Fruit fly (Drosophila melanogaster) whole organism, embryonic: ENCODE data around the gene Ythdf.

Experiments
- Adf1 ChIP-seq: fragments of 200-800 bp; sonication (Bioruptor generic); IDR thresholded peaks from 2 replicates; pipeline ENCODE4 v1.3.6; 2022; ENCODE audit warnings: missing biosample characterization, missing genetic modification characterization
- CG1024 ChIP-seq: fragments of 200-800 bp; sonication (Bioruptor generic); IDR thresholded peaks from 2 replicates; pipeline ENCODE4 v1.3.6; 2022; ENCODE audit warnings: missing biosample characterization, missing genetic modification characterization
- CG10979 ChIP-seq: fragments of 200-800 bp; sonication (Bioruptor generic); optimal IDR thresholded peaks from 2 replicates; lab custom pipeline; 2018; ENCODE audit warnings: missing biosample characterization, mild to moderate bottlenecking, missing genetic modification characterization, moderate library complexity
- CG11247 ChIP-seq: fragments of 200-800 bp; sonication (Bioruptor generic); IDR thresholded peaks from 2 replicates; pipeline ENCODE4 v1.3.6; 2022; ENCODE audit warnings: missing biosample characterization, missing genetic modification characterization
- CG12104 ChIP-seq: fragments of 200-800 bp; sonication (Bioruptor generic); optimal IDR thresholded peaks from 3 replicates; lab custom pipeline; 2016; ENCODE audit warnings: missing biosample characterization, missing genetic modification characterization
- CG1233 ChIP-seq: fragments of 200-800 bp; sonication (Bioruptor generic); optimal IDR thresholded peaks from 4 replicates; lab custom pipeline; 2018; ENCODE audit warnings: missing biosample characterization, mild to moderate bottlenecking, missing genetic modification characterization
- CG12744 ChIP-seq: fragments of 200-800 bp; sonication (Bioruptor generic); optimal IDR thresholded peaks from 2 replicates; lab custom pipeline; 2016; ENCODE audit warnings: missing biosample characterization, missing genetic modification characterization
- CG1647 ChIP-seq: fragments of 200-800 bp; sonication (Bioruptor generic); optimal IDR thresholded peaks from 3 replicates; lab custom pipeline; 2016; ENCODE audit warnings: missing biosample characterization, missing genetic modification characterization
- CG17612 ChIP-seq: fragments of 200-800 bp; sonication (Bioruptor generic); IDR thresholded peaks from 2 replicates; pipeline ENCODE4 v1.3.6; 2022; ENCODE audit warnings: missing biosample characterization, missing genetic modification characterization
- CG17802 ChIP-seq: fragments of 200-800 bp; sonication (Bioruptor generic); optimal IDR thresholded peaks from 2 replicates; lab custom pipeline; 2018; ENCODE audit warnings: missing biosample characterization, mild to moderate bottlenecking, missing genetic modification characterization, moderate library complexity
- CG17829 ChIP-seq: fragments of 200-800 bp; optimal IDR thresholded peaks from 2 replicates; lab custom pipeline; 2019; ENCODE audit warnings: missing biosample characterization, mild to moderate bottlenecking, missing genetic modification characterization, moderate library complexity
- CG2120 ChIP-seq: fragments of 200-800 bp; sonication (Bioruptor generic); optimal IDR thresholded peaks from 3 replicates; lab custom pipeline; 2016; ENCODE audit warnings: missing biosample characterization, missing genetic modification characterization
- CG2199 ChIP-seq: fragments of 200-800 bp; sonication (Bioruptor generic); IDR thresholded peaks from 3 replicates; pipeline ENCODE4 v1.3.6; 2022; ENCODE audit warnings: missing biosample characterization, missing genetic modification characterization
- CG33557 ChIP-seq: fragments of 200-800 bp; sonication (Bioruptor generic); optimal IDR thresholded peaks from 2 replicates; lab custom pipeline; 2019; ENCODE audit warnings: missing biosample characterization, mild to moderate bottlenecking, missing genetic modification characterization, moderate library complexity
- CG3407 ChIP-seq: fragments of 200-800 bp; sonication (Bioruptor generic); optimal IDR thresholded peaks from 2 replicates; lab custom pipeline; 2018; ENCODE audit warnings: missing biosample characterization, mild to moderate bottlenecking, missing genetic modification characterization
- CG34224 ChIP-seq: fragments of 200-800 bp; sonication (Bioruptor generic); IDR thresholded peaks from 3 replicates; pipeline ENCODE4 v1.3.6; 2022; ENCODE audit warnings: missing biosample characterization, missing genetic modification characterization; ENCODE audit not compliant: partially characterized antibody
- CG6854 ChIP-seq: fragments of 200-800 bp; sonication (Bioruptor generic); optimal IDR thresholded peaks from 3 replicates; lab custom pipeline; 2017; ENCODE audit warnings: missing biosample characterization, mild to moderate bottlenecking, missing genetic modification characterization
- CG7786 ChIP-seq: fragments of 200-800 bp; sonication (Bioruptor generic); optimal IDR thresholded peaks from 2 replicates; lab custom pipeline; 2016; ENCODE audit warnings: missing biosample characterization, missing genetic modification characterization
- CG7839 ChIP-seq: fragments of 200-800 bp; sonication (Bioruptor generic); optimal IDR thresholded peaks from 3 replicates; lab custom pipeline; 2018; ENCODE audit warnings: missing biosample characterization, mild to moderate bottlenecking, missing genetic modification characterization, moderate library complexity
- CG8281 ChIP-seq: fragments of 200-800 bp; sonication (Bioruptor generic); optimal IDR thresholded peaks from 2 replicates; lab custom pipeline; 2018; ENCODE audit warnings: missing biosample characterization, mild to moderate bottlenecking, missing genetic modification characterization, moderate library complexity
- CG8924 ChIP-seq: fragments of 200-800 bp; optimal IDR thresholded peaks from 3 replicates; lab custom pipeline; 2019; ENCODE audit warnings: missing biosample characterization, mild to moderate bottlenecking, missing genetic modification characterization, moderate library complexity
- CG9215 ChIP-seq: fragments of 200-800 bp; sonication (Bioruptor generic); IDR thresholded peaks from 2 replicates; pipeline ENCODE4 v1.3.6; 2022; ENCODE audit warnings: missing biosample characterization, missing genetic modification characterization
- CG9609 ChIP-seq: fragments of 200-800 bp; sonication (Bioruptor generic); optimal IDR thresholded peaks from 3 replicates; lab custom pipeline; 2016; ENCODE audit warnings: missing biosample characterization, missing genetic modification characterization
- Dp ChIP-seq: fragments of 200-800 bp; sonication (Bioruptor generic); optimal IDR thresholded peaks from 2 replicates; lab custom pipeline; 2018; ENCODE audit warnings: missing biosample characterization, mild to moderate bottlenecking, missing genetic modification characterization, moderate library complexity
- Fer1 ChIP-seq: fragments of 200-800 bp; sonication (Bioruptor generic); optimal IDR thresholded peaks from 2 replicates; lab custom pipeline; 2017; ENCODE audit warnings: missing biosample characterization, mild to moderate bottlenecking, missing genetic modification characterization
- Hmx ChIP-seq: fragments of 200-800 bp; sonication (Bioruptor generic); optimal IDR thresholded peaks from 2 replicates; lab custom pipeline; 2016; ENCODE audit warnings: missing biosample characterization, missing genetic modification characterization
- Mad ChIP-seq: fragments of 200-800 bp; sonication (Bioruptor generic); optimal IDR thresholded peaks from 2 replicates; lab custom pipeline; 2016; ENCODE audit warnings: missing biosample characterization, missing genetic modification characterization
- Myb ChIP-seq: fragments of 200-800 bp; sonication (Bioruptor generic); optimal IDR thresholded peaks from 2 replicates; lab custom pipeline; 2016; ENCODE audit warnings: missing biosample characterization, missing genetic modification characterization
- Rx ChIP-seq: fragments of 200-800 bp; sonication (Bioruptor generic); IDR thresholded peaks from 2 replicates; pipeline ENCODE4 v1.3.6; 2022; ENCODE audit warnings: missing biosample characterization, missing genetic modification characterization
- Sox100B ChIP-seq: fragments of 200-800 bp; sonication (Bioruptor generic); optimal IDR thresholded peaks from 3 replicates; lab custom pipeline; 2018; ENCODE audit warnings: missing biosample characterization, mild to moderate bottlenecking, missing genetic modification characterization
- Vsx1 ChIP-seq: fragments of 200-800 bp; sonication (Bioruptor generic); optimal IDR thresholded peaks from 2 replicates; lab custom pipeline; 2017; ENCODE audit warnings: missing biosample characterization, mild to moderate bottlenecking, missing genetic modification characterization, missing genetic modification reagents
- ab ChIP-seq: fragments of 200-800 bp; sonication (Bioruptor generic); optimal IDR thresholded peaks from 2 replicates; lab custom pipeline; 2016; ENCODE audit warnings: missing biosample characterization, missing genetic modification characterization
- abd-A ChIP-seq: fragments of 200-800 bp; sonication (Bioruptor generic); optimal IDR thresholded peaks from 3 replicates; lab custom pipeline; 2019; ENCODE audit warnings: missing biosample characterization, mild to moderate bottlenecking, missing genetic modification characterization, moderate library complexity
- az2 ChIP-seq: fragments of 200-800 bp; sonication (Bioruptor generic); optimal IDR thresholded peaks from 3 replicates; lab custom pipeline; 2016; ENCODE audit warnings: missing biosample characterization, missing genetic modification characterization
- bowl ChIP-seq: fragments of 200-800 bp; sonication (Bioruptor generic); IDR thresholded peaks from 2 replicates; pipeline ENCODE4 v1.3.6; 2022; ENCODE audit warnings: missing biosample characterization, missing genetic modification characterization
- bsh ChIP-seq, 2 experiments: fragments of 200-800 bp; sonication (Bioruptor generic); optimal IDR thresholded peaks; 2 replicates each; lab custom pipeline; 2017 to 2018; ENCODE audit warnings: mild to moderate bottlenecking in 2 of 2, missing biosample characterization in 2 of 2, missing genetic modification characterization in 2 of 2, moderate library complexity in 1 of 2
- fru ChIP-seq: fragments of >200 bp; optimal IDR thresholded peaks from 2 replicates; lab custom pipeline; 2017
- ftz-f1 ChIP-seq: fragments of 200-800 bp; sonication (Bioruptor generic); optimal IDR thresholded peaks from 2 replicates; lab custom pipeline; 2016; ENCODE audit warnings: missing biosample characterization, missing genetic modification characterization
- gce ChIP-seq: fragments of 200-800 bp; sonication (Bioruptor generic); IDR thresholded peaks from 3 replicates; pipeline ENCODE4 v1.3.6; 2022; ENCODE audit warnings: missing biosample characterization, missing genetic modification characterization
- grau ChIP-seq: fragments of 200-800 bp; optimal IDR thresholded peaks from 3 replicates; lab custom pipeline; 2019; ENCODE audit warnings: missing biosample characterization, mild to moderate bottlenecking, missing genetic modification characterization, moderate library complexity
- gro ChIP-seq: fragments of 200-800 bp; sonication (Bioruptor generic); optimal IDR thresholded peaks from 2 replicates; lab custom pipeline; 2016; ENCODE audit warnings: missing biosample characterization, missing genetic modification characterization
- h ChIP-seq: fragments of >200 bp; optimal IDR thresholded peaks from 2 replicates; lab custom pipeline; 2017
- ken ChIP-seq: fragments of 200-800 bp; sonication (Bioruptor generic); IDR thresholded peaks from 3 replicates; pipeline ENCODE4 v1.3.6; 2022; ENCODE audit warnings: missing biosample characterization, missing genetic modification characterization
- lilli ChIP-seq: fragments of 200-800 bp; sonication (Bioruptor generic); optimal IDR thresholded peaks from 3 replicates; lab custom pipeline; 2016; ENCODE audit warnings: missing biosample characterization, missing genetic modification characterization
- nerfin-1 ChIP-seq: fragments of 200-800 bp; sonication (Bioruptor generic); optimal IDR thresholded peaks from 3 replicates; lab custom pipeline; 2019; ENCODE audit warnings: missing biosample characterization, mild to moderate bottlenecking, missing genetic modification characterization, moderate library complexity
- prd ChIP-seq, 3 experiments: fragments of >200 bp in 2 of 3; fragments of 200-800 bp in 1 of 3; sonication (Bioruptor generic) in 1 of 3; optimal IDR thresholded peaks in 2 of 3; IDR thresholded peaks in 1 of 3; 2 replicates in 2 of 3; 3 replicates in 1 of 3; pipeline versions ENCODE4 v1.3.6 to Lab custom; 2017 to 2022; ENCODE audit warnings: missing biosample characterization in 1 of 3, missing genetic modification characterization in 1 of 3
- pros ChIP-seq: fragments of 200-800 bp; sonication (Bioruptor generic); optimal IDR thresholded peaks from 3 replicates; lab custom pipeline; 2019; ENCODE audit warnings: missing biosample characterization, mild to moderate bottlenecking, missing genetic modification characterization, moderate library complexity
- psq ChIP-seq: fragments of 200-800 bp; sonication (Bioruptor generic); optimal IDR thresholded peaks from 2 replicates; lab custom pipeline; 2017; ENCODE audit warnings: missing biosample characterization, missing genetic modification characterization
- schlank ChIP-seq: fragments of 200-800 bp; sonication (Bioruptor generic); optimal IDR thresholded peaks from 2 replicates; lab custom pipeline; 2018; ENCODE audit warnings: missing biosample characterization, mild to moderate bottlenecking, missing genetic modification characterization
- tx ChIP-seq: fragments of 200-800 bp; sonication (Bioruptor generic); optimal IDR thresholded peaks from 2 replicates; lab custom pipeline; 2016; ENCODE audit warnings: missing biosample characterization, missing genetic modification characterization

The Ythdf gene

DNA sequence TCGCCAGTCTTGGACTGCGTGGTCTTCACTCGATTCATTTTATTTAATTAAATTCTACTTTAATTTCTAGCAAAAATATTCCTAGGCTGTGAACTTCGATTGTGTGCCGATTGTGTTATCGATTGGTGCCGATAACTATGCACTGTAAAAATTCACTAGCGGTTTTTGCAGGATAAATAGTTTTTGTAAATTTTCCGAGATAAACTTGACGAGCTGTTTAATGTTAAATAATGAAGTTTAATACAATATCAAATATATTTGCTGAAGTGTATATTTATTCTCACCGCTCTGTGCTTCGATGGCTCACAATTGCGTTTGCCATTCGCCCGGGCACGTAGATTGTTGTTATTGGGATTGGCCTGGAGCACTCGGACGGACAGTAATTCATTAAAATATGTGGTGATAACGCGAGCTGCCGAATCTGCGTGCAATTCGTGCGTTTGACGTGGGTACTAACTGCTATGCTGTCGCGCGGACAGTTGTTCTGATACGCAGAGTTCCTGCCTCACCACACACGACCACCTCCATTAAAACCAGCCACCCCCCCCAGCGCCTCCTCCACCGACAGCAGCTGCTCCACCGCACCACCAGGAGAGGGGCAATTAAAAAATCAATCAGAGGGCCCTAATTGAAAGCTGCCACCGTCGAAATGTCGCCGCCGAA, 14.0 kb downstream of the Ythdf start, which contains the start of the genes EMC6 and Hr96 (continued):
- peak; percentile 70 for TF ChIP-seq Myb (GFP tag; lab: Kevin White, UChicago)
- TF ChIP-seq nerfin-1 (tag; lab: Kevin White, UChicago): peak; percentile 86
- TF ChIP-seq CG33557 (GFP tag; lab: Kevin White, UChicago): peak; percentile 79
- TF ChIP-seq CG2199 (GFP tag; lab: Robert Waterston, UW): peak; percentile 87; the same call in 2 of the 3 replicates
- peak; percentile 93 for TF ChIP-seq CG11247 (GFP tag; lab: Robert Waterston, UW)
- peak; percentile 92 for TF ChIP-seq CG7786
- peak; percentile 39 for TF ChIP-seq Dp (GFP tag; lab: Kevin White, UChicago)
- peak; percentile 78 for TF ChIP-seq ftz-f1 (GFP tag; lab: Kevin White, UChicago)
- TF ChIP-seq CG17829 (tag; lab: Kevin White, UChicago): peak; percentile 95
- peak; percentile 94 for TF ChIP-seq Fer1 (GFP tag; lab: Kevin White, UChicago)
- TF ChIP-seq gce: peak; percentile 76
- peak; percentile 61 to 95 for TF ChIP-seq bsh (GFP tag; optimal IDR thresholded peaks at IDR 0.05; lab: Kevin White, UChicago)
- TF ChIP-seq ab (GFP tag; lab: Kevin White, UChicago): peak; percentile 77
- TF ChIP-seq CG8924 (tag; lab: Kevin White, UChicago): peak; percentile 93
- TF ChIP-seq pros (GFP tag; lab: Kevin White, UChicago): no peak
- TF ChIP-seq CG10979: peak; percentile 90
- peak; percentile 81 for TF ChIP-seq CG1024 (GFP tag; lab: Robert Waterston, UW)
- peak; percentile 81 for TF ChIP-seq CG17612 (GFP tag; lab: Robert Waterston, UW)
- TF ChIP-seq CG8281 (tag; lab: Kevin White, UChicago): peak; percentile 77
- peak; percentile 70 for TF ChIP-seq CG3407 (GFP tag; lab: Kevin White, UChicago)
- peak; percentile 93 for TF ChIP-seq CG1647 (GFP tag; lab: Kevin White, UChicago)
- no peak for TF ChIP-seq gro
- no peak for TF ChIP-seq abd-A
- TF ChIP-seq h: no peak
- TF ChIP-seq Vsx1 (GFP tag; lab: Kevin White, UChicago): peak; percentile 92
- TF ChIP-seq Rx (GFP tag; lab: Robert Waterston, UW): peak; percentile 89
- TF ChIP-seq CG2120 (GFP tag; lab: Kevin White, UChicago): peak; percentile 97
- peak; percentile 87 for TF ChIP-seq schlank
- TF ChIP-seq grau (tag; lab: Kevin White, UChicago): peak; percentile 92
- peak; percentile 91 for TF ChIP-seq tx (GFP tag; lab: Kevin White, UChicago)
- peak; percentile 71; the same call in 1 of the 2 replicates for TF ChIP-seq bowl (GFP tag; lab: Robert Waterston, UW)
- TF ChIP-seq prd (optimal IDR thresholded peaks at IDR 0.05; lab: Kevin White, UChicago): no peak
- peak; percentile 96 for TF ChIP-seq prd (GFP tag; IDR thresholded peaks at IDR 0.05; lab: Robert Waterston, UW)
- TF ChIP-seq psq (GFP tag; lab: Kevin White, UChicago): peak; percentile 78
- TF ChIP-seq CG7839 (tag; lab: Kevin White, UChicago): peak; percentile 94
- peak; percentile 83 for TF ChIP-seq CG6854 (GFP tag; lab: Kevin White, UChicago)
- TF ChIP-seq lilli (GFP tag; lab: Kevin White, UChicago): peak; percentile 98
- peak; percentile 78 for TF ChIP-seq Adf1 (GFP tag; lab: Robert Waterston, UW)
- TF ChIP-seq CG1233 (GFP tag; lab: Kevin White, UChicago): peak; percentile 87
- TF ChIP-seq fru (lab: Kevin White, UChicago): no peak
- TF ChIP-seq az2: peak; percentile 94
- peak; percentile 94 for TF ChIP-seq CG12744 (GFP tag; lab: Kevin White, UChicago)
- peak; percentile 95 for TF ChIP-seq Mad (GFP tag; lab: Kevin White, UChicago)
- peak; percentile 96 for TF ChIP-seq ken (GFP tag; lab: Robert Waterston, UW)
- TF ChIP-seq CG17802 (tag; lab: Kevin White, UChicago): peak; percentile 82
- peak; percentile 75 for TF ChIP-seq Hmx (GFP tag; lab: Kevin White, UChicago)
- TF ChIP-seq CG34224: peak; percentile 64; the same call in 2 of the 3 replicates
- TF ChIP-seq CG12104 (GFP tag; lab: Kevin White, UChicago): peak; percentile 85
- TF ChIP-seq CG9215 (GFP tag; lab: Robert Waterston, UW): peak; percentile 86
- TF ChIP-seq Sox100B (GFP tag; lab: Kevin White, UChicago): no peak
- peak; percentile 91 for TF ChIP-seq CG9609 (GFP tag; lab: Kevin White, UChicago)
